Worm (Caenorhabditis elegans) whole organism, mixed stage, embryonic: Measurements from ENCODE around the gene K08E5.1.

Experiments used
- blmp-1 ChIP-seq: fragments of 150-350 bp; optimal IDR thresholded peaks from 2 replicates; lab custom pipeline; 2014; ENCODE audit warnings: missing biosample characterization, missing genetic modification characterization
- elt-3 ChIP-seq: fragments of 150-350 bp; optimal IDR thresholded peaks from 2 replicates; lab custom pipeline; 2014; ENCODE audit warnings: missing biosample characterization, missing genetic modification characterization
- lsy-2 ChIP-seq: fragments of 150-350 bp; optimal IDR thresholded peaks from 2 replicates; lab custom pipeline; 2014; ENCODE audit warnings: missing biosample characterization, missing genetic modification characterization
- mls-2 ChIP-seq: sonication (generic microtip); optimal IDR thresholded peaks from 2 replicates; lab custom pipeline; 2016; ENCODE audit warnings: mild to moderate bottlenecking, missing genetic modification characterization, moderate library complexity, missing compliant biosample characterization
- nhr-12 ChIP-seq: fragments of 150-350 bp; optimal IDR thresholded peaks from 2 replicates; lab custom pipeline; 2014; ENCODE audit warnings: missing biosample characterization, missing genetic modification characterization
- snpc-4 ChIP-seq: fragments of 150-350 bp; optimal IDR thresholded peaks from 2 replicates; lab custom pipeline; 2014; ENCODE audit warnings: missing biosample characterization, missing genetic modification characterization
- unc-39 ChIP-seq: fragments of 150-350 bp; optimal IDR thresholded peaks from 2 replicates; lab custom pipeline; 2014; ENCODE audit warnings: missing biosample characterization, missing genetic modification characterization
- unc-62 ChIP-seq: fragments of 150-350 bp; optimal IDR thresholded peaks from 2 replicates; lab custom pipeline; 2014; ENCODE audit warnings: missing biosample characterization, missing genetic modification reagents, missing genetic modification characterization
- ztf-11 ChIP-seq: fragments of 150-350 bp; optimal IDR thresholded peaks from 2 replicates; lab custom pipeline; 2014; ENCODE audit warnings: missing biosample characterization, missing genetic modification characterization

ce11 chrIII:10152495-10152894 is 5.9 kb upstream of the K08E5.1 start, which contains the start of gene nac-3:
- TF ChIP-seq ztf-11 (tag; lab: Kevin White, UChicago) (no peak), mls-2 (tag; lab: Kevin White, UChicago) (no peak), snpc-4 (tag; lab: Kevin White, UChicago) (no peak), lsy-2 (tag; lab: Kevin White, UChicago) (no peak), nhr-12 (no peak), unc-39 (tag; lab: Kevin White, UChicago) (no peak), blmp-1 (no peak), elt-3 (tag; lab: Kevin White, UChicago) (no peak), unc-62 (no peak)
